Worm (Caenorhabditis elegans) whole organism, L4 larva: Measurements from ENCODE around the gene sri-26.

Source experiments
- Y75B8A.6 ChIP-seq: fragments of 200-800 bp; sonication (Bioruptor generic); IDR thresholded peaks from 2 replicates; pipeline ENCODE4 v1.3.6; 2022; ENCODE audit warnings: missing genetic modification reagents, missing genetic modification characterization, missing compliant biosample characterization
- ceh-82 ChIP-seq: sonication (generic microtip); optimal IDR thresholded peaks from 2 replicates; lab custom pipeline; 2017; ENCODE audit warnings: missing biosample characterization, missing genetic modification characterization
- daf-12 ChIP-seq: fragments of 150-350 bp; optimal IDR thresholded peaks from 2 replicates; lab custom pipeline; 2014; ENCODE audit warnings: missing biosample characterization, missing genetic modification reagents, missing genetic modification characterization
- lim-7 ChIP-seq: fragments of 200-800 bp; sonication (Bioruptor generic); IDR thresholded peaks from 2 replicates; pipeline ENCODE4 v1.3.6; 2022; ENCODE audit warnings: missing genetic modification characterization, missing compliant biosample characterization
- lin-39 ChIP-seq: fragments of 150-350 bp; optimal IDR thresholded peaks from 2 replicates; lab custom pipeline; 2014; ENCODE audit warnings: missing biosample characterization, missing genetic modification reagents, missing genetic modification characterization
- nhr-11 ChIP-seq: fragments of 150-350 bp; optimal IDR thresholded peaks from 2 replicates; lab custom pipeline; 2014; ENCODE audit warnings: missing biosample characterization, missing genetic modification characterization
- saeg-2 ChIP-seq: fragments of 200-800 bp; sonication (Bioruptor generic); IDR thresholded peaks from 2 replicates; pipeline ENCODE4 v1.3.6; 2022; ENCODE audit warnings: missing genetic modification reagents, missing genetic modification characterization, missing compliant biosample characterization
- zag-1 ChIP-seq: fragments of 150-350 bp; optimal IDR thresholded peaks from 2 replicates; lab custom pipeline; 2014; ENCODE audit warnings: missing biosample characterization, missing genetic modification characterization

DNA sequence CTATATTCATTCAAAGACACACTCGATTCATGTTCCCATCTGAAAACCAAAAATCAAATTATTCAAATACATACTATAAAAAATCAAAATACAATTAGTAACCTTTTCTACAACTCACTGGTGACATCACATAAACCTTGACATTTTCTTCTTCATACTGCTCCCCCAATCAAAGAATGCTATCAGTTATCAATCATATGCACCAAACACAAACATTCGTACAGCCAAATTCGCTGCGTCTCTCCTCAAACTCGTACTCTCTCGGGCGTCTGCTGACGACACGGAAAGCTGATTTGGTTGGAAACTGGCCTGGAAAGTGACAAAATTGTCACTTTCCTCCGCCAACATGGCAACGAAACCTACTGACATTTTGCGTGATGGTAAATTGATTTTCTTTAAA, 22.9 kb upstream of the sri-26 start, which contains the start of gene plc-2:
- TF ChIP-seq lim-7 (no peak), zag-1 (tag; lab: Kevin White, UChicago) (no peak), lin-39 (tag; lab: Kevin White, UChicago) (no peak), daf-12 (tag; lab: Kevin White, UChicago) (no peak), Y75B8A.6 (GFP tag; lab: Robert Waterston, UW) (no peak), nhr-11 (no peak), ceh-82 (no peak), saeg-2 (GFP tag; lab: Robert Waterston, UW) (no peak)
